Fruit fly (Drosophila melanogaster): ENCODE measurements around the gene CG11550.

The CG11550 gene

DNA sequence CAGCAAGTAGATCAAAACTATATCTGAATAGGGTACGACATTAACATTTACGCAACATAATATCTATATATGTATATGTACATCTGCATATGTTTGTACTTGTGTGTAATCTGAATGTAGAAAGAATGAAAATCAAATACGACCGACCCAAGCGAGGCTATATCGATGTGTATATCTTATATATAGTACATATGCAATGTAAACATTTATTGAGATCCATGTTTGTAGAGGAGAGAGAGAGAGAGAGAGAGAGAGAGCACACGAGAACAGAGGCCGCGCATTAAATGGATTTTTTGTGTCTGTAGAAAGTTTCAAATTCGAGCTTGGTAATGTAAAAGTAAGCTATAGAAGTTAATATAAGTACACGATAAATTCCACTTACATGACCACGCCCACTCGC lies 16.9 kb downstream of the CG11550 start:
- TF ChIP-seq CG17801 (GFP tag; optimal IDR thresholded peaks at IDR 0.05; ENCODE audit: partially characterized antibody), result no peak

DNA sequence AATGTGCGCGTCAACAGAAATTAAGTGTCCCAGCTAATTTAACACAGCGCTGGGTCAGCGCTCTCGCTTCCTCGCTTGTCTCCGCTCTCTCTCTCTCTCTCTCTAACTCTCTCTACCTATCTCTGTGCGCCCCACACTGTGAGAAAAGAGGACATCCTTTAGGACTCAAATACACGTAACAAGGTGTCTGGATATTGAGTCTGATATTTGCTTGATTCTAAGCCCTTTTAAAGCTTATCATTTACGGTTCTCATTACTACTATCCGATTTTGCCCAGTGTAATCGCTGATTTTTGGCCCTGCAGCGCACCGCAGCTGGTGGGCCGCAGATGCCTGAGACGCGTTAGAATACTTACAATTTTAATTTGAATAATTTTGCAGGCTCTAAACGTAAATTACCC lies 43.2 kb downstream of the CG11550 start:
- TF ChIP-seq CG17801 (GFP tag; optimal IDR thresholded peaks at IDR 0.05; ENCODE audit: partially characterized antibody), result no peak

DNA sequence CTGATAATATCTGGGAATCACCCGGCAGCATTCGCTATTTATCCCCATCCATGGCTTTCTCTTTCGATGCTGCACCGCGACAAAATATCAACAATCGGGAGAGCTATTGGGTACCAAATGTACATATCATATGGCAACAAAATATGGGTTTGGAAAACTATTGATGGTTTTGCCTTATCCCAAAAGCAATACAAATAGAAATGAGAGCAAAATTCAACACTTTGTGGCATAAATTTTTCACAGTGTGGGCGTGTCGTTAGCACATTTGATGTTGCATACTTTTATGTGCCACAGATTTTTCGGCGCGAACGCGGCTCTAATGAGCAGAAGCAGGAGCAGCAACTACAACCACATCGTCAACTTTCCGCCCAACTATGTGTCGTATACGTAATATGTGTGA lies 47.4 kb downstream of the CG11550 start:
- TF ChIP-seq CG17801 (GFP tag; optimal IDR thresholded peaks at IDR 0.05; ENCODE audit: partially characterized antibody), result no peak

DNA sequence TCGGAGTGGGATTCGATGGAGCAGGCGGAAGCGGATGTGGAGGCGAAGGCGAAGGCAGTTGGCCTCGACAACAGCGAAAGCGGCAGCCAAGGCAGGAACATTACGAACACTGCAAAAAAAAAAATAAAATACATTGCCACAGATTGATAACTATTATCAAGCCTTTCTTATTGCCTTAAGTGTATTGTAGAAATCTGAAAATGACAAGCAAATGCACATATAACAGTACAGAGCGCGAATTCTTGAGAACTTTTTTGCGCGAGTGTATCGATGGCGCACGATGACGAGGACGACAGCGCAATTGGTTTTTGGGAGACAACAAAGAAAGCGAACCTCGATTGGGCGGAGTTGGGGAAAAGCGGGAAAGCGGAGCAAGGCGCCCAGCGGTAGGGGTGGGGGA lies 49.3 kb downstream of the CG11550 start:
- no peak for TF ChIP-seq CG17801 (GFP tag; optimal IDR thresholded peaks at IDR 0.05; ENCODE audit: partially characterized antibody)

Data from ovary, adult (tissue).